Worm (Caenorhabditis elegans) whole organism, L4 larva: ENCODE results near the gene mltn-13.

ENCODE experiments used
- D1046.2 ChIP-seq: fragments of 200-800 bp; sonication (Bioruptor generic); IDR thresholded peaks from 2 replicates; pipeline ENCODE4 v1.3.6; 2022; ENCODE audit warnings: missing genetic modification characterization, missing compliant biosample characterization
- F26F4.8 ChIP-seq: fragments of 200-800 bp; sonication (Bioruptor generic); conservative IDR thresholded peaks from 2 replicates; pipeline ENCODE4 v1.3.6; 2022; ENCODE audit warnings: missing genetic modification characterization, missing compliant biosample characterization
- R02D3.7 ChIP-seq: fragments of 150-350 bp; sonication (generic microtip); optimal IDR thresholded peaks from 3 replicates; lab custom pipeline; 2014; ENCODE audit warnings: missing biosample characterization, missing genetic modification characterization
- T20F7.1 ChIP-seq: fragments of 200-800 bp; sonication (Bioruptor generic); optimal IDR thresholded peaks from 2 replicates; lab custom pipeline; 2018; ENCODE audit warnings: mild to moderate bottlenecking, missing genetic modification characterization, missing compliant biosample characterization
- Y5F2A.4 ChIP-seq: fragments of 200-800 bp; sonication (Bioruptor generic); optimal IDR thresholded peaks from 2 replicates; lab custom pipeline; 2018; ENCODE audit warnings: mild to moderate bottlenecking, missing genetic modification characterization, missing compliant biosample characterization
- ZK546.5 ChIP-seq, 2 experiments: sonication (generic microtip); optimal IDR thresholded peaks; 2 replicates each; lab custom pipeline; 2017; ENCODE audit warnings: missing biosample characterization in 2 of 2, missing genetic modification characterization in 2 of 2
- aha-1 ChIP-seq: fragments of 150-350 bp; peaks from one replicate; lab custom pipeline; 2014; ENCODE audit warnings: missing biosample characterization, missing genetic modification characterization
- attf-4 ChIP-seq: sonication (generic microtip); optimal IDR thresholded peaks from 3 replicates; lab custom pipeline; 2017; ENCODE audit warnings: missing biosample characterization, missing genetic modification characterization
- ceh-20 ChIP-seq: fragments of 200-800 bp; sonication (Bioruptor generic); IDR thresholded peaks from 2 replicates; pipeline ENCODE4 v1.3.6; 2022; ENCODE audit warnings: missing genetic modification reagents, missing genetic modification characterization, missing compliant biosample characterization
- ces-1 ChIP-seq: fragments of 150-350 bp; sonication (generic microtip); optimal IDR thresholded peaks from 4 replicates; lab custom pipeline; 2014; ENCODE audit warnings: missing biosample characterization, missing genetic modification reagents, missing genetic modification characterization
- daf-12 ChIP-seq: fragments of 150-350 bp; optimal IDR thresholded peaks from 2 replicates; lab custom pipeline; 2014; ENCODE audit warnings: missing biosample characterization, missing genetic modification reagents, missing genetic modification characterization
- daf-16 ChIP-seq, 3 experiments: sonication (generic microtip); optimal IDR thresholded peaks; 2 replicates each; lab custom pipeline; 2016 to 2017; ENCODE audit warnings: missing genetic modification characterization in 3 of 3, missing genetic modification reagents in 3 of 3, mild to moderate bottlenecking in 2 of 3, missing compliant biosample characterization in 2 of 3, missing biosample characterization in 1 of 3, moderate library complexity in 1 of 3
- dmd-6 ChIP-seq: fragments of 200-800 bp; sonication (Bioruptor generic); IDR thresholded peaks from 2 replicates; pipeline ENCODE4 v1.3.6; 2022; ENCODE audit warnings: missing genetic modification reagents, missing genetic modification characterization, missing compliant biosample characterization
- fkh-10 ChIP-seq: fragments of 150-350 bp; optimal IDR thresholded peaks from 2 replicates; lab custom pipeline; 2014; ENCODE audit warnings: missing biosample characterization, missing genetic modification reagents, missing genetic modification characterization
- hlh-30 ChIP-seq: sonication (generic microtip); optimal IDR thresholded peaks from 2 replicates; lab custom pipeline; 2017; ENCODE audit warnings: antibody characterized with exemption, mild to moderate bottlenecking, missing genetic modification characterization, missing compliant biosample characterization; ENCODE audit not compliant: insufficient read depth
- hmg-1.1 ChIP-seq: fragments of 200-800 bp; sonication (Bioruptor generic); IDR thresholded peaks from 2 replicates; pipeline ENCODE4 v1.3.6; 2022; ENCODE audit warnings: missing genetic modification reagents, missing genetic modification characterization, missing compliant biosample characterization
- jun-1 ChIP-seq: fragments of 150-350 bp; optimal IDR thresholded peaks from 2 replicates; lab custom pipeline; 2014; ENCODE audit warnings: missing biosample characterization, missing genetic modification reagents, missing genetic modification characterization
- lin-1 ChIP-seq: fragments of 200-800 bp; sonication (Bioruptor generic); IDR thresholded peaks from 2 replicates; pipeline ENCODE4 v1.3.6; 2022; ENCODE audit warnings: missing genetic modification reagents, missing genetic modification characterization, missing compliant biosample characterization
- lin-29 ChIP-seq: fragments of 200-800 bp; sonication (Bioruptor generic); IDR thresholded peaks from 2 replicates; pipeline ENCODE4 v1.3.6; 2022; ENCODE audit warnings: missing genetic modification reagents, missing genetic modification characterization, missing compliant biosample characterization
- lin-39 ChIP-seq: fragments of 150-350 bp; optimal IDR thresholded peaks from 2 replicates; lab custom pipeline; 2014; ENCODE audit warnings: missing biosample characterization, missing genetic modification reagents, missing genetic modification characterization
- mdt-29 ChIP-seq: fragments of 200-800 bp; sonication (Bioruptor generic); IDR thresholded peaks from 2 replicates; pipeline ENCODE4 v1.3.6; 2022; ENCODE audit warnings: missing genetic modification reagents, missing genetic modification characterization, missing compliant biosample characterization
- nhr-10 ChIP-seq: fragments of 150-350 bp; optimal IDR thresholded peaks from 2 replicates; lab custom pipeline; 2014; ENCODE audit warnings: missing biosample characterization, missing genetic modification characterization
- nhr-111 ChIP-seq: fragments of 200-800 bp; sonication (Bioruptor generic); optimal IDR thresholded peaks from 2 replicates; lab custom pipeline; 2018; ENCODE audit warnings: mild to moderate bottlenecking, missing genetic modification characterization, missing compliant biosample characterization
- pha-4 ChIP-seq, 2 experiments: fragments of 150-350 bp in 1 of 2; fragments of 200-800 bp in 1 of 2; sonication (Bioruptor generic) in 1 of 2; IDR thresholded peaks in 1 of 2; optimal IDR thresholded peaks in 1 of 2; 2 replicates each; pipeline versions ENCODE4 v1.3.6 to Lab custom; 2014 to 2022; ENCODE audit warnings: missing genetic modification characterization in 2 of 2, missing genetic modification reagents in 2 of 2, missing biosample characterization in 1 of 2, missing compliant biosample characterization in 1 of 2
- rbr-2 ChIP-seq: sonication (generic microtip); optimal IDR thresholded peaks from 2 replicates; lab custom pipeline; 2016; ENCODE audit warnings: missing genotype, missing genetic modification characterization, missing compliant biosample characterization
- saeg-2 ChIP-seq: fragments of 200-800 bp; sonication (Bioruptor generic); IDR thresholded peaks from 2 replicates; pipeline ENCODE4 v1.3.6; 2022; ENCODE audit warnings: missing genetic modification reagents, missing genetic modification characterization, missing compliant biosample characterization
- sdz-12 ChIP-seq: fragments of 200-800 bp; sonication (Bioruptor generic); optimal IDR thresholded peaks from 2 replicates; lab custom pipeline; 2018; ENCODE audit warnings: mild to moderate bottlenecking, missing genetic modification characterization, missing compliant biosample characterization
- snpc-4 ChIP-seq: fragments of 150-350 bp; optimal IDR thresholded peaks from 2 replicates; lab custom pipeline; 2014; ENCODE audit warnings: missing biosample characterization, missing genetic modification characterization
- spr-1 ChIP-seq: sonication (generic microtip); optimal IDR thresholded peaks from 2 replicates; lab custom pipeline; 2016; ENCODE audit warnings: mild to moderate bottlenecking, missing genetic modification characterization, missing compliant biosample characterization
- unc-39 ChIP-seq: sonication (generic microtip); optimal IDR thresholded peaks from 2 replicates; lab custom pipeline; 2017; ENCODE audit warnings: missing biosample characterization, missing genetic modification characterization
- zip-11 ChIP-seq: fragments of 200-800 bp; sonication (Bioruptor generic); IDR thresholded peaks from 2 replicates; pipeline ENCODE4 v1.3.6; 2022; ENCODE audit warnings: missing genetic modification characterization, missing compliant biosample characterization
- zip-2 ChIP-seq: fragments of 150-350 bp; optimal IDR thresholded peaks from 2 replicates; lab custom pipeline; 2014; ENCODE audit warnings: missing biosample characterization, missing genetic modification characterization

mltn-13 gene

ce11 chrX:4409591-4410279 is 38.4 kb downstream of the mltn-13 start (continued):
- TF ChIP-seq snpc-4 (tag; lab: Kevin White, UChicago): no peak
- TF ChIP-seq unc-39: no peak
- TF ChIP-seq hmg-1.1: no peak
- TF ChIP-seq jun-1 (tag; lab: Kevin White, UChicago): no peak
- peak; percentile 11; the same call in 1 of the 2 replicates for TF ChIP-seq lin-1
- TF ChIP-seq dmd-6 (GFP tag; lab: Robert Waterston, UW): no peak
- peak; percentile 58; the same call in 1 of the 2 replicates for TF ChIP-seq pha-4 (GFP tag; IDR thresholded peaks at IDR 0.05; lab: Robert Waterston, UW)
- no peak for TF ChIP-seq pha-4 (tag; optimal IDR thresholded peaks at IDR 0.05; lab: Kevin White, UChicago)
- TF ChIP-seq T20F7.1 (GFP tag; lab: Kevin White, UChicago): no peak
- no peak for TF ChIP-seq hlh-30 (tag; lab: Kevin White, UChicago)
- no peak for TF ChIP-seq spr-1
- TF ChIP-seq Y5F2A.4 (GFP tag; lab: Kevin White, UChicago): no peak
- TF ChIP-seq fkh-10 (GFP tag; lab: Kevin White, UChicago): no peak

- TF ChIP-seq Y5F2A.4 (GFP tag; lab: Kevin White, UChicago) (no peak), hlh-30 (tag; lab: Kevin White, UChicago) (no peak), mdt-29 (GFP tag; lab: Robert Waterston, UW) (no peak), ceh-20 (0 out of 2 replicates have a peak, but pooled peaks have one; percentile 17), aha-1 (tag; lab: Kevin White, UChicago) (peak; percentile 70), F26F4.8 (GFP tag; lab: Robert Waterston, UW) (no peak), daf-12 (tag; lab: Kevin White, UChicago) (no peak), zip-2 (tag; lab: Kevin White, UChicago) (no peak)
Observed at ce11 chrX:4408466-4408865, 39.7 kb downstream of the mltn-13 start.

- TF ChIP-seq hlh-30 (tag; lab: Kevin White, UChicago) (peak; percentile 4), ZK546.5 (tag; optimal IDR thresholded peaks at IDR 0.05; lab: Kevin White, UChicago) (no peak), attf-4 (tag; lab: Kevin White, UChicago) (no peak), ceh-20 (peak; percentile 32; the same call in 1 of the 2 replicates)
Observed at ce11 chrX:4404717-4405116, 43.5 kb downstream of the mltn-13 start.

ce11 chrX:4402854-4403253 is 45.3 kb downstream of the mltn-13 start, which contains the start of gene D1079.1:
Gene D1079.1, plus strand, starts transcription at chrX:4403154.
- TF ChIP-seq R02D3.7 (tag; lab: Kevin White, UChicago) (no peak), lin-39 (tag; lab: Kevin White, UChicago) (peak; percentile 20)

- TF ChIP-seq lin-29 (GFP tag; lab: Robert Waterston, UW) (no peak), nhr-10 (tag; lab: Kevin White, UChicago) (no peak), aha-1 (tag; lab: Kevin White, UChicago) (peak; percentile 96), nhr-111 (no peak)
- TF ChIP-seq, all 104 proteins: peak for 1
Observed at ce11 chrX:4400296-4400695, 47.9 kb downstream of the mltn-13 start.

- TF ChIP-seq zip-11 (GFP tag; lab: Robert Waterston, UW): no peak
- no peak for TF ChIP-seq D1046.2 (GFP tag; lab: Robert Waterston, UW)
- TF ChIP-seq sdz-12: no peak
- TF ChIP-seq nhr-10 (tag; lab: Kevin White, UChicago): no peak
- TF ChIP-seq rbr-2 (tag; lab: Kevin White, UChicago): no peak
- no peak for TF ChIP-seq daf-16 (GFP tag; optimal IDR thresholded peaks at IDR 0.05; lab: Kevin White, UChicago)
- TF ChIP-seq daf-16 (tag; optimal IDR thresholded peaks at IDR 0.05; lab: Kevin White, UChicago): no peak
- TF ChIP-seq saeg-2: no peak
- no peak for TF ChIP-seq ces-1
- TF ChIP-seq snpc-4 (tag; lab: Kevin White, UChicago): no peak
Observed at ce11 chrX:4397460-4397859, 50.7 kb downstream of the mltn-13 start.
